Fruit fly (Drosophila melanogaster): ENCODE measurements around the gene ND-PDSW.

DNA sequence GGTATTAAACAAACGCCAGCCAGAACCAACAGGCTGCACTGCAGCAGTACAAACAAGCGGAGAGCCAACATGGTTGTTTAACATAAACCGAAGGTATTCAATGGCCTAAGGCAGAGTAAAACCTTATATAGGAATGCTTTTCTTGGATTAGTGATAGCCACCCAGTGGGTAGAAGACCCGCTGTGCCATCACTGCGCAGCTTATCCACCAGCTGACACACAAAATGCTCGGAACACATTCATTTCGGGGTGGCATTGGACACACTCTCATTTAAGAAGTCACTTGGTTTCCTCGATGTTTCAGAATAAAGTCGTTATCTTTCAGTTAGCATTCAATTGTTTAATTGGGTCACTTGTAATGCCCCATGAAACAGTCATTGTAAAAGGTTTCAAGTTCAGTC is 44.0 kb downstream of the ND-PDSW start, which contains the start of gene CG31954:
- no peak for TF ChIP-seq CTCF (optimal IDR thresholded peaks at IDR 0.05)
- TF ChIP-seq CG8478 (optimal IDR thresholded peaks at IDR 0.05), result no peak
